Fruit fly (Drosophila melanogaster) S2 (cell line): ENCODE measurements around the gene CG12355.

Source experiments
- CG8478 ChIP-seq: fragments of >200 bp; optimal IDR thresholded peaks from 2 replicates; lab custom pipeline; 2018
- CTCF ChIP-seq, 2 experiments: fragments of >200 bp; optimal IDR thresholded peaks; 2 replicates each; lab custom pipeline; 2018

dm6 chr3L:15519492-15519891 lies 24.1 kb upstream of the CG12355 start, which contains the start of gene mex1:
- TF ChIP-seq CG8478 (lab: Kevin White, UChicago) (no peak), CTCF (optimal IDR thresholded peaks at IDR 0.05; lab: Kevin White, UChicago) (no peak)
